Fruit fly (Drosophila melanogaster): ENCODE measurements around the gene CG45122.

CG45122 gene

dm6 chr3R:13012351-13012750, 31.6 kb upstream of the CG45122 start (continued):
- peak; percentile 76; the same call in 1 of the 3 replicates for TF ChIP-seq CG2199 (GFP tag; IDR thresholded peaks at IDR 0.05)
- TF ChIP-seq CG42726 (GFP tag; IDR thresholded peaks at IDR 0.05; ENCODE audit: partially characterized antibody) = 0 out of 2 replicates have a peak, but pooled peaks have one; percentile 52
- no peak for TF ChIP-seq CG31365 (tag; optimal IDR thresholded peaks at IDR 0.05)
- TF ChIP-seq insv (GFP tag; optimal IDR thresholded peaks at IDR 0.05) = no peak
- peak; percentile 62 for TF ChIP-seq Ets65A (GFP tag)
- peak; percentile 33 for TF ChIP-seq jumu (GFP tag; optimal IDR thresholded peaks at IDR 0.05)
- TF ChIP-seq cato (GFP tag; optimal IDR thresholded peaks at IDR 0.05; ENCODE audit: borderline replicate concordance) = no peak
- TF ChIP-seq caup (GFP tag; optimal IDR thresholded peaks at IDR 0.05; ENCODE audit: severe bottlenecking) = peak; percentile 53
- no peak for TF ChIP-seq Lhr (GFP tag; optimal IDR thresholded peaks at IDR 0.05)
- peak; percentile 66 for TF ChIP-seq CG1647 (GFP tag; optimal IDR thresholded peaks at IDR 0.05)
- peak; percentile 85 for TF ChIP-seq rib (GFP tag; IDR thresholded peaks at IDR 0.05)
- TF ChIP-seq CG17829 (tag; optimal IDR thresholded peaks at IDR 0.05) = peak; percentile 45
- no peak for TF ChIP-seq Stat92E (GFP tag; optimal IDR thresholded peaks at IDR 0.05)
- peak; percentile 52 for TF ChIP-seq unpg (GFP tag; optimal IDR thresholded peaks at IDR 0.05)
- TF ChIP-seq ase (GFP tag; IDR thresholded peaks at IDR 0.05) = peak; percentile 69; the same call in 2 of the 3 replicates
- peak; percentile 7; the same call in 1 of the 2 replicates for TF ChIP-seq CG7372 (GFP tag; IDR thresholded peaks at IDR 0.05)
- no peak for TF ChIP-seq Ssrp (tag; optimal IDR thresholded peaks at IDR 0.05)
- peak; percentile 55 for TF ChIP-seq CoRest (tag; optimal IDR thresholded peaks at IDR 0.05)
- peak; percentile 72 for TF ChIP-seq CG2120 (GFP tag; optimal IDR thresholded peaks at IDR 0.05)
- TF ChIP-seq H2.0 (GFP tag; IDR thresholded peaks at IDR 0.05) = peak; percentile 60
- peak; percentile 84 for TF ChIP-seq sens (GFP tag)
- TF ChIP-seq sima (GFP tag; optimal IDR thresholded peaks at IDR 0.05) = no peak
- TF ChIP-seq MTF-1 (GFP tag; optimal IDR thresholded peaks at IDR 0.05; ENCODE audit: borderline replicate concordance) = peak; percentile 39
- peak; percentile 52 to 69 for TF ChIP-seq Hr51 (GFP tag; optimal IDR thresholded peaks at IDR 0.05)
- no peak for TF ChIP-seq prd (optimal IDR thresholded peaks at IDR 0.05)
- TF ChIP-seq prd (GFP tag; IDR thresholded peaks at IDR 0.05) = peak; percentile 72
- peak; percentile 61 for TF ChIP-seq Mad (GFP tag; optimal IDR thresholded peaks at IDR 0.05)
- no peak for TF ChIP-seq CTCF (GFP tag; optimal IDR thresholded peaks at IDR 0.05)
- no peak for TF ChIP-seq h (optimal IDR thresholded peaks at IDR 0.05)
- no peak for TF ChIP-seq corto (GFP tag; optimal IDR thresholded peaks at IDR 0.05)
- TF ChIP-seq Optix (GFP tag; IDR thresholded peaks at IDR 0.05) = peak; percentile 71; the same call in 2 of the 3 replicates
- 0 out of 2 replicates have a peak, but pooled peaks have one; percentile 48 for TF ChIP-seq aop (GFP tag; IDR thresholded peaks at IDR 0.05)
- no peak for TF ChIP-seq Lpt (GFP tag; optimal IDR thresholded peaks at IDR 0.05)
- TF ChIP-seq HLHmδ (GFP tag; optimal IDR thresholded peaks at IDR 0.05) = peak; percentile 26
- no peak for TF ChIP-seq CkIIα-i1 (GFP tag; IDR thresholded peaks at IDR 0.05)
- peak; percentile 51 for TF ChIP-seq Myb (GFP tag; optimal IDR thresholded peaks at IDR 0.05)
- TF ChIP-seq ac (GFP tag; optimal IDR thresholded peaks at IDR 0.05) = no peak
- peak; percentile 56 for TF ChIP-seq p53 (GFP tag; optimal IDR thresholded peaks at IDR 0.05)
- peak; percentile 78 for TF ChIP-seq zfh2 (GFP tag; optimal IDR thresholded peaks at IDR 0.05)
- 0 out of 2 replicates have a peak, but pooled peaks have one; percentile 39 for TF ChIP-seq CG11085 (GFP tag; IDR thresholded peaks at IDR 0.05)
- peak; percentile 64 for TF ChIP-seq mam (GFP tag; optimal IDR thresholded peaks at IDR 0.05)
- no peak for TF ChIP-seq luna (GFP tag; optimal IDR thresholded peaks at IDR 0.05)
- peak; percentile 66 for TF ChIP-seq eyg (GFP tag; optimal IDR thresholded peaks at IDR 0.05)
- TF ChIP-seq CG34422 (GFP tag; IDR thresholded peaks at IDR 0.05) = peak; percentile 86
- peak; percentile 71 for TF ChIP-seq CG11504 (tag; optimal IDR thresholded peaks at IDR 0.05)
- peak; percentile 16; the same call in 1 of the 3 replicates for TF ChIP-seq knrl (GFP tag; IDR thresholded peaks at IDR 0.05; ENCODE audit: partially characterized antibody)
- TF ChIP-seq CG11695 (GFP tag; IDR thresholded peaks at IDR 0.05) = 0 out of 3 replicates have a peak, but pooled peaks have one; percentile 34
- TF ChIP-seq ERR (GFP tag; optimal IDR thresholded peaks at IDR 0.05) = peak; percentile 58
- TF ChIP-seq tgo (GFP tag; IDR thresholded peaks at IDR 0.05) = peak; percentile 55; the same call in 2 of the 3 replicates
- TF ChIP-seq lab (GFP tag; optimal IDR thresholded peaks at IDR 0.05) = peak; percentile 77
- TF ChIP-seq Antp (GFP tag; optimal IDR thresholded peaks at IDR 0.05) = peak; percentile 76
- TF ChIP-seq dati (GFP tag; IDR thresholded peaks at IDR 0.05) = peak; percentile 37; the same call in 1 of the 2 replicates
